Worm (Caenorhabditis elegans) whole organism, L4 larva: ENCODE measurements around the gene F01D5.1.

Source experiments
- F10B5.3 ChIP-seq: sonication (generic microtip); optimal IDR thresholded peaks from 2 replicates; lab custom pipeline; 2016; ENCODE audit warnings: mild to moderate bottlenecking, missing genetic modification characterization, missing compliant biosample characterization
- F44E2.7 ChIP-seq: fragments of 200-800 bp; sonication (Bioruptor generic); IDR thresholded peaks from 2 replicates; pipeline ENCODE4 v2.1.2; 2022; ENCODE audit warnings: missing genetic modification characterization, missing compliant biosample characterization
- R02D3.7 ChIP-seq: fragments of 150-350 bp; sonication (generic microtip); optimal IDR thresholded peaks from 3 replicates; lab custom pipeline; 2014; ENCODE audit warnings: missing biosample characterization, missing genetic modification characterization
- Y48G9A.11 ChIP-seq: fragments of 200-800 bp; sonication (Bioruptor generic); IDR thresholded peaks from 2 replicates; pipeline ENCODE4 v1.3.6; 2022; ENCODE audit warnings: missing genetic modification reagents, missing genetic modification characterization, missing compliant biosample characterization
- Y75B8A.6 ChIP-seq: fragments of 200-800 bp; sonication (Bioruptor generic); IDR thresholded peaks from 2 replicates; pipeline ENCODE4 v1.3.6; 2022; ENCODE audit warnings: missing genetic modification reagents, missing genetic modification characterization, missing compliant biosample characterization
- ceh-32 ChIP-seq: sonication (generic microtip); optimal IDR thresholded peaks from 2 replicates; lab custom pipeline; 2016; ENCODE audit warnings: mild to moderate bottlenecking, missing genetic modification characterization, missing compliant biosample characterization; ENCODE audit not compliant: poor library complexity
- ceh-62 ChIP-seq: sonication (generic microtip); optimal IDR thresholded peaks from 2 replicates; lab custom pipeline; 2017; ENCODE audit warnings: missing biosample characterization, missing genetic modification characterization
- ceh-82 ChIP-seq: sonication (generic microtip); optimal IDR thresholded peaks from 2 replicates; lab custom pipeline; 2017; ENCODE audit warnings: missing biosample characterization, missing genetic modification characterization
- daf-16 ChIP-seq, 3 experiments: sonication (generic microtip); optimal IDR thresholded peaks; 2 replicates each; lab custom pipeline; 2016 to 2017; ENCODE audit warnings: missing genetic modification characterization in 3 of 3, missing genetic modification reagents in 3 of 3, mild to moderate bottlenecking in 2 of 3, missing compliant biosample characterization in 2 of 3, missing biosample characterization in 1 of 3, moderate library complexity in 1 of 3
- daf-8 ChIP-seq: fragments of 200-800 bp; sonication (Bioruptor generic); IDR thresholded peaks from 2 replicates; pipeline ENCODE4 v1.3.6; 2022; ENCODE audit warnings: missing genetic modification characterization, missing compliant biosample characterization
- dmd-6 ChIP-seq: fragments of 200-800 bp; sonication (Bioruptor generic); IDR thresholded peaks from 2 replicates; pipeline ENCODE4 v1.3.6; 2022; ENCODE audit warnings: missing genetic modification reagents, missing genetic modification characterization, missing compliant biosample characterization
- dmd-8 ChIP-seq: fragments of 200-800 bp; sonication (Bioruptor generic); IDR thresholded peaks from 2 replicates; pipeline ENCODE4 v1.3.6; 2022; ENCODE audit warnings: missing genetic modification characterization, missing compliant biosample characterization
- fos-1 ChIP-seq: fragments of 150-350 bp; optimal IDR thresholded peaks from 2 replicates; lab custom pipeline; 2014; ENCODE audit warnings: missing biosample characterization, missing genetic modification characterization
- hlh-30 ChIP-seq: sonication (generic microtip); optimal IDR thresholded peaks from 2 replicates; lab custom pipeline; 2017; ENCODE audit warnings: antibody characterized with exemption, mild to moderate bottlenecking, missing genetic modification characterization, missing compliant biosample characterization; ENCODE audit not compliant: insufficient read depth
- lim-7 ChIP-seq: fragments of 200-800 bp; sonication (Bioruptor generic); IDR thresholded peaks from 2 replicates; pipeline ENCODE4 v1.3.6; 2022; ENCODE audit warnings: missing genetic modification characterization, missing compliant biosample characterization
- lin-1 ChIP-seq: fragments of 200-800 bp; sonication (Bioruptor generic); IDR thresholded peaks from 2 replicates; pipeline ENCODE4 v1.3.6; 2022; ENCODE audit warnings: missing genetic modification reagents, missing genetic modification characterization, missing compliant biosample characterization
- lin-13 ChIP-seq: fragments of 150-350 bp; optimal IDR thresholded peaks from 2 replicates; lab custom pipeline; 2014; ENCODE audit warnings: missing biosample characterization, missing genetic modification reagents, missing genetic modification characterization
- lin-15B ChIP-seq: fragments of 150-350 bp; sonication (generic microtip); optimal IDR thresholded peaks from 3 replicates; lab custom pipeline; 2014; ENCODE audit warnings: missing biosample characterization, missing genetic modification characterization
- lin-39 ChIP-seq: fragments of 150-350 bp; optimal IDR thresholded peaks from 2 replicates; lab custom pipeline; 2014; ENCODE audit warnings: missing biosample characterization, missing genetic modification reagents, missing genetic modification characterization
- nhr-28 ChIP-seq: fragments of 150-350 bp; optimal IDR thresholded peaks from 2 replicates; lab custom pipeline; 2014; ENCODE audit warnings: missing biosample characterization, missing genetic modification characterization
- nhr-77 ChIP-seq: fragments of 150-350 bp; optimal IDR thresholded peaks from 2 replicates; lab custom pipeline; 2014; ENCODE audit warnings: missing biosample characterization, missing genetic modification characterization
- pqm-1 ChIP-seq: sonication (generic microtip); optimal IDR thresholded peaks from 2 replicates; lab custom pipeline; 2017; ENCODE audit warnings: missing biosample characterization, missing genetic modification characterization
- rbr-2 ChIP-seq: sonication (generic microtip); optimal IDR thresholded peaks from 2 replicates; lab custom pipeline; 2016; ENCODE audit warnings: missing genotype, missing genetic modification characterization, missing compliant biosample characterization
- saeg-2 ChIP-seq: fragments of 200-800 bp; sonication (Bioruptor generic); IDR thresholded peaks from 2 replicates; pipeline ENCODE4 v1.3.6; 2022; ENCODE audit warnings: missing genetic modification reagents, missing genetic modification characterization, missing compliant biosample characterization
- set-16 ChIP-seq: fragments of 200-800 bp; sonication (Bioruptor generic); IDR thresholded peaks from 2 replicates; pipeline ENCODE4 v1.3.6; 2022; ENCODE audit warnings: missing genetic modification reagents, missing genetic modification characterization, missing compliant biosample characterization
- tra-1 ChIP-seq: fragments of 200-800 bp; sonication (Bioruptor generic); IDR thresholded peaks from 2 replicates; pipeline ENCODE4 v1.3.6; 2022; ENCODE audit warnings: missing genetic modification reagents, missing genetic modification characterization, missing compliant biosample characterization
- unc-39 ChIP-seq: sonication (generic microtip); optimal IDR thresholded peaks from 2 replicates; lab custom pipeline; 2017; ENCODE audit warnings: missing biosample characterization, missing genetic modification characterization
- unc-62 ChIP-seq, 3 experiments: fragments of 150-350 bp in 1 of 3; sonication (generic microtip); optimal IDR thresholded peaks in 2 of 3; peaks in 1 of 3; 1 replicate in 1 of 3; 2 replicates in 2 of 3; lab custom pipeline; 2014 to 2017; ENCODE audit warnings: missing biosample characterization in 3 of 3, missing genetic modification characterization in 3 of 3, missing genetic modification reagents in 3 of 3, missing genotype in 1 of 3
- zag-1 ChIP-seq: fragments of 150-350 bp; optimal IDR thresholded peaks from 2 replicates; lab custom pipeline; 2014; ENCODE audit warnings: missing biosample characterization, missing genetic modification characterization
- zfp-2 ChIP-seq: sonication (generic microtip); optimal IDR thresholded peaks from 2 replicates; lab custom pipeline; 2016; ENCODE audit warnings: mild to moderate bottlenecking, missing genetic modification characterization, missing compliant biosample characterization
- zip-2 ChIP-seq: fragments of 150-350 bp; optimal IDR thresholded peaks from 2 replicates; lab custom pipeline; 2014; ENCODE audit warnings: missing biosample characterization, missing genetic modification characterization

Gene F01D5.1

DNA sequence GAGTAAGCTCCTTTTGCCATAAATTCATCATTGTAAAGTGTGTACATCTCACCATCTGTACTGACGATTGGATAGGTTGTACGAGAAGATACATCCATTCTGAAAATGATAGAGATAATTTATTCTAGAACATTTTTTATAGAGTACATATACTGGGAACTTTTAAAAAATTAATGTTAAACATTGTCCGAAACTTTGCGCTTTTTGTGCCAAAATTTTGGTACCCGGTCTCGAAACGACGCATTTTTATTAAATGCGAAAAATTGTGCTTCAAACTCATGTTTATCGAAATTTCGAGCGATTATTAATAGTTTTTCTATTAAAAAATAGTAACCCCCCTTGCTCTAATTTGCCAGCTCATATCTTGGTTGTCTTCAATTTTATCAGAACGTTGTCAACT, 5.6 kb downstream of the F01D5.1 start, which contains the start of gene Y39G8B.5 (continued):
- TF ChIP-seq F44E2.7 (GFP tag; lab: Robert Waterston, UW) (no peak), R02D3.7 (tag; lab: Kevin White, UChicago) (no peak), F10B5.3 (tag; lab: Kevin White, UChicago) (no peak)

ce11 chrII:13984551-13984950, 12.8 kb downstream of the F01D5.1 start, which contains the start of gene sre-47:
TSS of gene sre-47 (minus strand) at chrII:13984651.
- TF ChIP-seq lin-13 (GFP tag; lab: Kevin White, UChicago) (no peak), unc-62 (GFP tag; optimal IDR thresholded peaks at IDR 0.05 in 1 of 2; lab: Kevin White, UChicago) (peak in 1 of 2 experiments; percentile 30), unc-62 (tag; optimal IDR thresholded peaks at IDR 0.05; lab: Kevin White, UChicago) (no peak)

ce11 chrII:13982923-13983322, 14.5 kb downstream of the F01D5.1 start, which contains the start of the genes Y39G8B.13 and Y39G8B.10:
TSS of gene Y39G8B.13 (minus strand) at chrII:13983047.
TSS of gene Y39G8B.10 (minus strand) at chrII:13983115.
- TF ChIP-seq lin-13 (GFP tag; lab: Kevin White, UChicago) (no peak), dmd-8 (GFP tag; lab: Robert Waterston, UW) (no peak), lin-39 (tag; lab: Kevin White, UChicago) (no peak), zag-1 (tag; lab: Kevin White, UChicago) (no peak), ceh-32 (tag; lab: Kevin White, UChicago) (no peak), saeg-2 (no peak), ceh-82 (tag; lab: Kevin White, UChicago) (no peak), zip-2 (tag; lab: Kevin White, UChicago) (no peak), nhr-28 (peak; percentile 26), hlh-30 (tag; lab: Kevin White, UChicago) (no peak), zfp-2 (no peak), pqm-1 (tag; lab: Kevin White, UChicago) (peak; percentile 87), lin-15B (tag; lab: Kevin White, UChicago) (no peak), daf-8 (GFP tag; lab: Robert Waterston, UW) (no peak), Y48G9A.11 (GFP tag; lab: Robert Waterston, UW) (no peak), set-16 (GFP tag; lab: Robert Waterston, UW) (no peak)

- TF ChIP-seq set-16 (GFP tag; lab: Robert Waterston, UW), result peak; percentile 92
- TF ChIP-seq lim-7, result 0 out of 2 replicates have a peak, but pooled peaks have one; percentile 60
- TF ChIP-seq Y75B8A.6 (GFP tag; lab: Robert Waterston, UW), result no peak
- TF ChIP-seq unc-39 (tag; lab: Kevin White, UChicago), result no peak
Observed at ce11 chrII:13982247-13982646, 15.1 kb downstream of the F01D5.1 start.

ce11 chrII:13981819-13982218, 15.6 kb downstream of the F01D5.1 start:
- TF ChIP-seq tra-1 (GFP tag; lab: Robert Waterston, UW) (no peak), lin-13 (GFP tag; lab: Kevin White, UChicago) (no peak), nhr-77 (no peak), rbr-2 (no peak), daf-16 (GFP tag; optimal IDR thresholded peaks at IDR 0.05; lab: Kevin White, UChicago) (no peak), daf-16 (tag; optimal IDR thresholded peaks at IDR 0.05; lab: Kevin White, UChicago) (peak; percentile 9), ceh-62 (tag; lab: Kevin White, UChicago) (no peak), pqm-1 (tag; lab: Kevin White, UChicago) (peak; percentile 19), fos-1 (tag; lab: Kevin White, UChicago) (no peak)

ce11 chrII:13981097-13981496, 16.3 kb downstream of the F01D5.1 start, which contains the start of gene Y39G8B.9:
TSS of gene Y39G8B.9 (plus strand) at chrII:13981365.
- no peak for TF ChIP-seq lin-1 (GFP tag; lab: Robert Waterston, UW)
- TF ChIP-seq dmd-6 (GFP tag; lab: Robert Waterston, UW), result peak; percentile 41; the same call in 1 of the 2 replicates
- peak; percentile 48 for TF ChIP-seq nhr-28
- no peak for TF ChIP-seq daf-16 (GFP tag; optimal IDR thresholded peaks at IDR 0.05; lab: Kevin White, UChicago)
- peak; percentile 7 for TF ChIP-seq daf-16 (tag; optimal IDR thresholded peaks at IDR 0.05; lab: Kevin White, UChicago)
- TF ChIP-seq pqm-1 (tag; lab: Kevin White, UChicago), result peak; percentile 68
